Fruit fly (Drosophila melanogaster) Kc167 (cell line): ENCODE measurements around the gene Akh.

ENCODE experiments used
- Sin3A ChIP-seq: fragments of >200 bp; optimal IDR thresholded peaks from 2 replicates; lab custom pipeline; 2018; ENCODE audit warnings: missing external identifiers
- psq ChIP-seq: fragments of >200 bp; optimal IDR thresholded peaks from 2 replicates; lab custom pipeline; 2017; ENCODE audit warnings: missing external identifiers

DNA sequence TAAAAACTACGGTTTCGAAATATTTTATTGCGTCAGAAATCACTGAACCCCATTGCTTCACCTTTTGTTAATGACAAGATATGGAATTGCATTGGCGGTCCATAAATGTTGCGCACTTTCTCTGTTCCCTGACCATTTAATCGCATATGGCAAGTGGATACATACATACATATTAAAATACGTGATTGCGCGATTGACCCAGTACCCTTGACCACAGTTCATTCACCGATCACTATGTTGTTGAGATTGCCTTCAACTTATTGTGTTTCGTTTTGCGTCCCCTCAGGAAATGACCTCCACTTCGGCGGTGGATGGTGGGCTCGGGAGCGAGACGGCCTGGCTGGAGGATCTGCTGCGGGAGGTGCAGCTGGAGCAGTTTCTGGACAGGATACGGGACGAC lies 31.1 kb upstream of the Akh start:
- TF ChIP-seq Sin3A (lab: Kevin White, UChicago) (no peak), psq (lab: Kevin White, UChicago) (no peak)
